Worm (Caenorhabditis elegans): ENCODE data around the gene C46E10.1.

DNA sequence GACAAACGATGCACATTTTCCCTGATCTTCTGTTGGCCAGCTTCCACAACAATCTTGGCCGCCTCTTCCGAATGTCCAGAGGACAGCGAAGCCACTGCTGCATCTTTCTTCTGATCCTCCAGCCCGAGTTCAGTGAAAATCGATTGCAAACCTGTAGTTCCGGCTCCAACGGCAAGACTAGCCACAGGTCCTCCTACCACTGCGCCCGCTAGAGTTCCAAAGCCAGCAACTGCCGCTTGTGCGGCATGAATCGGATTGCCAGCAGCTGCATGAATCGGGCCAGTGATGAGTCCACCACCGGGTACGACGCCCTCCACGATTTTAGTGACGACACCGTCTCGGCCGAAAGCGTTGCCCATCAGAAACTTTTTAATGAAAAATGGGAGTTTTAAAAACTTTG lies 35.7 kb upstream of the C46E10.1 start, which contains the start of gene ifas-1:
- TF ChIP-seq flt-1 (GFP tag; IDR thresholded peaks at IDR 0.05) (no peak), ztf-29 (GFP tag; IDR thresholded peaks at IDR 0.05) (no peak), ref-1 (GFP tag; conservative IDR thresholded peaks at IDR 0.05) (no peak), T22C8.4 (GFP tag; IDR thresholded peaks at IDR 0.05) (no peak), cog-1 (tag; optimal IDR thresholded peaks at IDR 0.05) (no peak)
